Fruit fly (Drosophila melanogaster): ENCODE results near the gene CG14111.

DNA sequence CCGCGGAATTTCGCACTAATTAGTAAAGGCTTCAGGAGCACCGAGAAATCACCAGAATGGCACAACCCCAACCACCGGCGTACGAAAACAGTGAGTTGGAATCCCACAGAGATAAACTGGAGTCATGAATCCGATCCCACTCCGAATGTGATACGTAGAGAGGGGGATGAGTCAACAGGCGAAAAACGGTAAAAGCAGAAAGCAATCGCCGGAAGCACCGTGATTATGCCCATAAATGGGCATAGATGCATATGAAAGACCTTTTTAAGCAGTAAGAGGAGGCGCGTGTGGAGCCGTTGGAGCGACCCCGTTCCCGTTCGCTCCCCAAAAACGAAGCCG lies 35.1 kb downstream of the CG14111 start:
- TF ChIP-seq pan (optimal IDR thresholded peaks at IDR 0.05) (no peak), usp (GFP tag; optimal IDR thresholded peaks at IDR 0.05) (no peak)

Measured in whole organism.